Fruit fly (Drosophila melanogaster) whole organism, embryonic: ENCODE measurements around the gene pyd.

Experiments used
- Atf-2 ChIP-seq: fragments of 200-800 bp; sonication (Bioruptor generic); optimal IDR thresholded peaks from 2 replicates; lab custom pipeline; 2016; ENCODE audit warnings: missing biosample characterization, missing genetic modification characterization
- Atf3 ChIP-seq: fragments of 200-800 bp; sonication (Bioruptor generic); optimal IDR thresholded peaks from 3 replicates; lab custom pipeline; 2016; ENCODE audit warnings: missing biosample characterization, missing genetic modification characterization
- Bdp1 ChIP-seq: fragments of 200-800 bp; sonication (Bioruptor generic); optimal IDR thresholded peaks from 3 replicates; lab custom pipeline; 2016; ENCODE audit warnings: missing biosample characterization, missing genetic modification characterization
- Bteb2 ChIP-seq: fragments of 200-800 bp; sonication (Bioruptor generic); optimal IDR thresholded peaks from 2 replicates; lab custom pipeline; 2016; ENCODE audit warnings: missing biosample characterization, missing genetic modification characterization
- CG10654 ChIP-seq: fragments of 200-800 bp; sonication (Bioruptor generic); optimal IDR thresholded peaks from 2 replicates; lab custom pipeline; 2016; ENCODE audit warnings: missing biosample characterization, missing genetic modification characterization
- CG10979 ChIP-seq: fragments of 200-800 bp; sonication (Bioruptor generic); optimal IDR thresholded peaks from 2 replicates; lab custom pipeline; 2018; ENCODE audit warnings: missing biosample characterization, mild to moderate bottlenecking, missing genetic modification characterization, moderate library complexity
- CG12769 ChIP-seq: fragments of 200-800 bp; sonication (Bioruptor generic); optimal IDR thresholded peaks from 2 replicates; lab custom pipeline; 2019; ENCODE audit warnings: missing biosample characterization, mild to moderate bottlenecking, missing genetic modification characterization, moderate library complexity
- CG13424 ChIP-seq: fragments of 200-800 bp; sonication (Bioruptor generic); optimal IDR thresholded peaks from 2 replicates; lab custom pipeline; 2019; ENCODE audit warnings: missing biosample characterization, mild to moderate bottlenecking, missing genetic modification characterization, moderate library complexity
- CG14441 ChIP-seq: fragments of 200-800 bp; sonication (Bioruptor generic); IDR thresholded peaks from 2 replicates; pipeline ENCODE4 v1.3.6; 2022; ENCODE audit warnings: missing biosample characterization, missing genetic modification characterization
- CG1602 ChIP-seq: fragments of 200-800 bp; sonication (Bioruptor generic); optimal IDR thresholded peaks from 3 replicates; lab custom pipeline; 2016; ENCODE audit warnings: missing biosample characterization, missing genetic modification characterization
- CG1647 ChIP-seq: fragments of 200-800 bp; sonication (Bioruptor generic); optimal IDR thresholded peaks from 3 replicates; lab custom pipeline; 2016; ENCODE audit warnings: missing biosample characterization, missing genetic modification characterization
- CG18764 ChIP-seq: fragments of 200-800 bp; sonication (Bioruptor generic); optimal IDR thresholded peaks from 3 replicates; lab custom pipeline; 2016; ENCODE audit warnings: missing biosample characterization, missing genetic modification characterization
- CG3407 ChIP-seq: fragments of 200-800 bp; sonication (Bioruptor generic); optimal IDR thresholded peaks from 2 replicates; lab custom pipeline; 2018; ENCODE audit warnings: missing biosample characterization, mild to moderate bottlenecking, missing genetic modification characterization
- CG34422 ChIP-seq: fragments of 200-800 bp; sonication (Bioruptor generic); IDR thresholded peaks from 3 replicates; pipeline ENCODE4 v1.3.6; 2022; ENCODE audit warnings: missing biosample characterization, missing genetic modification characterization
- CG6683 ChIP-seq: fragments of 200-800 bp; sonication (Bioruptor generic); optimal IDR thresholded peaks from 2 replicates; lab custom pipeline; 2017; ENCODE audit warnings: missing biosample characterization, mild to moderate bottlenecking, missing genetic modification characterization, missing genetic modification reagents
- CG6765 ChIP-seq: fragments of 200-800 bp; sonication (Bioruptor generic); optimal IDR thresholded peaks from 3 replicates; lab custom pipeline; 2017; ENCODE audit warnings: missing biosample characterization, mild to moderate bottlenecking, missing genetic modification characterization
- CG6854 ChIP-seq: fragments of 200-800 bp; sonication (Bioruptor generic); optimal IDR thresholded peaks from 3 replicates; lab custom pipeline; 2017; ENCODE audit warnings: missing biosample characterization, mild to moderate bottlenecking, missing genetic modification characterization
- CG7987 ChIP-seq: fragments of 200-800 bp; sonication (Bioruptor generic); optimal IDR thresholded peaks from 2 replicates; lab custom pipeline; 2018; ENCODE audit warnings: missing biosample characterization, mild to moderate bottlenecking, missing genetic modification characterization, moderate library complexity
- CG8089 ChIP-seq: fragments of 200-800 bp; sonication (Bioruptor generic); optimal IDR thresholded peaks from 3 replicates; lab custom pipeline; 2016; ENCODE audit warnings: missing biosample characterization, missing genetic modification characterization
- CG8388 ChIP-seq: fragments of 200-800 bp; sonication (Bioruptor generic); optimal IDR thresholded peaks from 2 replicates; lab custom pipeline; 2019; ENCODE audit warnings: missing biosample characterization, mild to moderate bottlenecking, missing genetic modification characterization, moderate library complexity
- CG9932 ChIP-seq: fragments of 200-800 bp; sonication (Bioruptor generic); IDR thresholded peaks from 2 replicates; pipeline ENCODE4 v1.3.6; 2022; ENCODE audit warnings: missing biosample characterization, missing genetic modification characterization
- Dad ChIP-seq: fragments of 200-800 bp; sonication (Bioruptor generic); optimal IDR thresholded peaks from 3 replicates; lab custom pipeline; 2016; ENCODE audit warnings: missing biosample characterization, missing genetic modification characterization
- Deaf1 ChIP-seq: fragments of 200-800 bp; optimal IDR thresholded peaks from 3 replicates; lab custom pipeline; 2019; ENCODE audit warnings: missing biosample characterization, mild to moderate bottlenecking, missing genetic modification characterization, moderate library complexity
- Dfd ChIP-seq, 2 experiments: fragments of >200 bp; optimal IDR thresholded peaks; 2 replicates each; lab custom pipeline; 2017; ENCODE audit warnings: missing biosample characterization in 2 of 2, missing genetic modification characterization in 2 of 2
- E2f2 ChIP-seq: fragments of 200-800 bp; sonication (Bioruptor generic); IDR thresholded peaks from 2 replicates; pipeline ENCODE4 v1.3.6; 2022; ENCODE audit warnings: missing biosample characterization, missing genetic modification characterization
- Fer3 ChIP-seq: fragments of 200-800 bp; sonication (Bioruptor generic); optimal IDR thresholded peaks from 2 replicates; lab custom pipeline; 2018; ENCODE audit warnings: missing biosample characterization, mild to moderate bottlenecking, missing genetic modification characterization, moderate library complexity
- Lim3 ChIP-seq: fragments of 200-800 bp; sonication (Bioruptor generic); IDR thresholded peaks from 2 replicates; pipeline ENCODE4 v1.3.6; 2022; ENCODE audit warnings: missing biosample characterization, missing genetic modification characterization
- NFAT ChIP-seq: fragments of 200-800 bp; sonication (Bioruptor generic); IDR thresholded peaks from 2 replicates; pipeline ENCODE4 v1.3.6; 2022; ENCODE audit warnings: missing biosample characterization, missing genetic modification characterization
- Nf-YA ChIP-seq: fragments of 200-800 bp; sonication (Bioruptor generic); IDR thresholded peaks from 2 replicates; pipeline ENCODE4 v1.3.6; 2022; ENCODE audit warnings: missing biosample characterization, missing genetic modification characterization
- Poxn ChIP-seq: fragments of 200-800 bp; sonication (Bioruptor generic); IDR thresholded peaks from 2 replicates; pipeline ENCODE4 v1.3.6; 2022; ENCODE audit warnings: missing biosample characterization, missing genetic modification characterization
- Sry-β ChIP-seq: fragments of 200-800 bp; sonication (Bioruptor generic); optimal IDR thresholded peaks from 2 replicates; lab custom pipeline; 2018; ENCODE audit warnings: missing biosample characterization, mild to moderate bottlenecking, missing genetic modification characterization, moderate library complexity
- Xbp1 ChIP-seq: fragments of 200-800 bp; sonication (Bioruptor generic); optimal IDR thresholded peaks from 3 replicates; lab custom pipeline; 2016; ENCODE audit warnings: missing biosample characterization, mild to moderate bottlenecking, missing genetic modification characterization
- br ChIP-seq: fragments of >200 bp; optimal IDR thresholded peaks from 2 replicates; lab custom pipeline; 2017
- cas ChIP-seq: fragments of 200-800 bp; sonication (Bioruptor generic); IDR thresholded peaks from 2 replicates; pipeline ENCODE4 v1.3.6; 2022; ENCODE audit warnings: missing biosample characterization, missing genetic modification characterization
- chinmo ChIP-seq: fragments of 200-800 bp; sonication (Bioruptor generic); IDR thresholded peaks from 4 replicates; pipeline ENCODE4 v1.3.6; 2022; ENCODE audit warnings: missing biosample characterization, missing genetic modification characterization; ENCODE audit not compliant: partially characterized antibody
- chn ChIP-seq: fragments of 200-800 bp; sonication (Bioruptor generic); optimal IDR thresholded peaks from 2 replicates; lab custom pipeline; 2016; ENCODE audit warnings: missing biosample characterization, missing genetic modification characterization
- croc ChIP-seq: fragments of 200-800 bp; sonication (Bioruptor generic); conservative IDR thresholded peaks from 3 replicates; pipeline ENCODE4 v1.3.6; 2022; ENCODE audit warnings: missing biosample characterization, missing genetic modification characterization
- dati ChIP-seq: fragments of 200-800 bp; sonication (Bioruptor generic); IDR thresholded peaks from 2 replicates; pipeline ENCODE4 v1.3.6; 2022; ENCODE audit warnings: missing biosample characterization, missing genetic modification characterization
- eyg ChIP-seq: fragments of 200-800 bp; sonication (Bioruptor generic); optimal IDR thresholded peaks from 3 replicates; lab custom pipeline; 2016; ENCODE audit warnings: missing biosample characterization, missing genetic modification characterization
- fd3F ChIP-seq: fragments of 200-800 bp; sonication (Bioruptor generic); optimal IDR thresholded peaks from 2 replicates; lab custom pipeline; 2018; ENCODE audit warnings: missing biosample characterization, mild to moderate bottlenecking, missing genetic modification characterization, moderate library complexity
- ftz-f1 ChIP-seq: fragments of 200-800 bp; sonication (Bioruptor generic); optimal IDR thresholded peaks from 2 replicates; lab custom pipeline; 2016; ENCODE audit warnings: missing biosample characterization, missing genetic modification characterization
- h ChIP-seq: fragments of >200 bp; optimal IDR thresholded peaks from 2 replicates; lab custom pipeline; 2017
- inv ChIP-seq: fragments of 200-800 bp; sonication (Bioruptor generic); IDR thresholded peaks from 2 replicates; pipeline ENCODE4 v1.3.6; 2022; ENCODE audit warnings: missing biosample characterization, missing genetic modification characterization; ENCODE audit not compliant: partially characterized antibody
- jumu ChIP-seq: fragments of 200-800 bp; sonication (Bioruptor generic); optimal IDR thresholded peaks from 3 replicates; lab custom pipeline; 2016; ENCODE audit warnings: missing biosample characterization, missing genetic modification characterization
- mam ChIP-seq: fragments of 200-800 bp; sonication (Bioruptor generic); optimal IDR thresholded peaks from 3 replicates; lab custom pipeline; 2016; ENCODE audit warnings: missing biosample characterization, missing genetic modification characterization
- nmo ChIP-seq: fragments of 200-800 bp; sonication (Bioruptor generic); optimal IDR thresholded peaks from 2 replicates; lab custom pipeline; 2018; ENCODE audit warnings: missing biosample characterization, mild to moderate bottlenecking, missing genetic modification characterization, moderate library complexity
- tin ChIP-seq: fragments of 200-800 bp; sonication (Bioruptor generic); optimal IDR thresholded peaks from 3 replicates; lab custom pipeline; 2016; ENCODE audit warnings: missing biosample characterization, missing genetic modification characterization
- toy ChIP-seq: fragments of 200-800 bp; sonication (Bioruptor generic); IDR thresholded peaks from 2 replicates; pipeline ENCODE4 v1.3.6; 2022; ENCODE audit warnings: missing biosample characterization, missing genetic modification characterization
- tup ChIP-seq: fragments of 200-800 bp; sonication (Bioruptor generic); optimal IDR thresholded peaks from 2 replicates; lab custom pipeline; 2016; ENCODE audit warnings: missing biosample characterization, mild to moderate bottlenecking, missing genetic modification characterization, moderate library complexity
- twi ChIP-seq: fragments of 200-800 bp; optimal IDR thresholded peaks from 2 replicates; lab custom pipeline; 2019; ENCODE audit warnings: missing biosample characterization, mild to moderate bottlenecking, missing genetic modification characterization, moderate library complexity
- yki ChIP-seq: fragments of >200 bp; optimal IDR thresholded peaks from 3 replicates; lab custom pipeline; 2018
- zfh1 ChIP-seq: fragments of 200-800 bp; sonication (Bioruptor generic); IDR thresholded peaks from 3 replicates; pipeline ENCODE4 v1.3.6; 2022; ENCODE audit warnings: missing biosample characterization, missing genetic modification characterization

The pyd gene

DNA sequence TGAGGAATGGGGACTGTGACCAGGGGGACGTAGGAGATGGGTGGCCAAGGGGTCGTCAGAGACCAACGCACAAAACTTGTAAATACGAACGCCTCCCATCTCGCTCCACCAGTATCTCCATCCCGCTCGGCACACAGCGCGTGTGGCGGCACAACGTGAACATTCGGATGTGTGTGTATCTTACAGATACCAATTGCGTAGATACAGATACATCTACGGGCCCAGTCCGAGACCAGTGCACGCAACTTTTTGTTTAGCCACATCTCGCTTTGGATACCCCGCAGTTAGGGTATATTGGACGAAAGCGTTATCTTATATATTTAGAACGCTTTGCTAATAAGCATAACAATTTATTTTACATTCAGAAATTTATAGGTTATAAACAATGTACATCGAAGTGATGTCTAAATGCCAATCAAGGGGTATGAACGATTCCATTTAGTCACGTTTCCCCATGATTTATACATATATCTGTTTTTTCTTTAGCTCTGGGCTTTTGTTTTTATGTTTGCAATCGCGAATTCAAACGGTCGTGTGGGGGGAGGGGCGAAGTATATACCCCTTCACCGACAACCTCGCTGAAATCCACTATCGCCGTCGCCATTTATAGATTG, 120.3 kb downstream of the pyd start (continued):
- TF ChIP-seq cas (GFP tag; lab: Robert Waterston, UW) = peak; percentile 97
- peak; percentile 99 for TF ChIP-seq Bteb2 (GFP tag; lab: Kevin White, UChicago)
- peak; percentile 99 for TF ChIP-seq CG14441 (GFP tag; lab: Robert Waterston, UW)
- peak; percentile 98 for TF ChIP-seq Nf-YA (GFP tag; lab: Robert Waterston, UW)
- TF ChIP-seq CG13424 (tag; lab: Kevin White, UChicago) = peak; percentile 99
- peak; percentile 98 for TF ChIP-seq CG8089 (GFP tag; lab: Kevin White, UChicago)
- peak; percentile 99 for TF ChIP-seq Xbp1 (GFP tag; lab: Kevin White, UChicago)
- peak; percentile 97 for TF ChIP-seq CG7987 (GFP tag; lab: Kevin White, UChicago)
- no peak for TF ChIP-seq Dfd (GFP tag; optimal IDR thresholded peaks at IDR 0.05; lab: Kevin White, UChicago)
- TF ChIP-seq dati (GFP tag; lab: Robert Waterston, UW) = peak; percentile 94
- peak; percentile 98 for TF ChIP-seq CG34422 (GFP tag; lab: Robert Waterston, UW)
- TF ChIP-seq CG1602 (GFP tag; lab: Kevin White, UChicago) = peak; percentile 98
- peak; percentile 98 for TF ChIP-seq CG10654
- TF ChIP-seq Poxn (GFP tag; lab: Robert Waterston, UW) = peak; percentile 98
- TF ChIP-seq Bdp1 = peak; percentile 94
- TF ChIP-seq CG8388 (GFP tag; lab: Kevin White, UChicago) = peak; percentile 97
- peak; percentile 99 for TF ChIP-seq NFAT
- peak; percentile 99 for TF ChIP-seq chn (GFP tag; lab: Kevin White, UChicago)
- TF ChIP-seq Deaf1 (tag; lab: Kevin White, UChicago) = peak; percentile 88
- TF ChIP-seq CG6854 (GFP tag; lab: Kevin White, UChicago) = peak; percentile 99
- peak; percentile 95 for TF ChIP-seq twi (tag; lab: Kevin White, UChicago)
- peak; percentile 97 for TF ChIP-seq CG18764
- no peak for TF ChIP-seq br (lab: Kevin White, UChicago)
- peak; percentile 98 for TF ChIP-seq Atf3 (GFP tag; lab: Kevin White, UChicago)
- TF ChIP-seq ftz-f1 (GFP tag; lab: Kevin White, UChicago) = peak; percentile 91
- TF ChIP-seq Lim3 = peak; percentile 97
- peak; percentile 96 for TF ChIP-seq chinmo
- TF ChIP-seq mam (GFP tag; lab: Kevin White, UChicago) = peak; percentile 99
- peak; percentile 100 for TF ChIP-seq CG12769 (tag; lab: Kevin White, UChicago)
- peak; percentile 98 for TF ChIP-seq CG6765
- TF ChIP-seq tup (GFP tag; lab: Kevin White, UChicago) = peak; percentile 97
- no peak for TF ChIP-seq yki (lab: Kevin White, UChicago)
- peak; percentile 69 for TF ChIP-seq Sry-β
- TF ChIP-seq nmo = peak; percentile 99
- TF ChIP-seq zfh1 (GFP tag; lab: Robert Waterston, UW) = peak; percentile 99
- peak; percentile 99 for TF ChIP-seq Atf-2 (GFP tag; lab: Kevin White, UChicago)
- peak; percentile 99 for TF ChIP-seq fd3F
- peak; percentile 99 for TF ChIP-seq Dad
- TF ChIP-seq Fer3 (tag; lab: Kevin White, UChicago) = peak; percentile 99
- peak; percentile 96 for TF ChIP-seq croc (GFP tag; lab: Robert Waterston, UW)
- peak; percentile 95 for TF ChIP-seq CG3407 (GFP tag; lab: Kevin White, UChicago)
- no peak for TF ChIP-seq inv (GFP tag; lab: Robert Waterston, UW)
- peak; percentile 98 for TF ChIP-seq eyg (GFP tag; lab: Kevin White, UChicago)
- peak; percentile 88 for TF ChIP-seq E2f2 (GFP tag; lab: Robert Waterston, UW)
- TF ChIP-seq CG1647 (GFP tag; lab: Kevin White, UChicago) = peak; percentile 99
- TF ChIP-seq CG9932 (GFP tag; lab: Robert Waterston, UW) = peak; percentile 99
- TF ChIP-seq tin (GFP tag; lab: Kevin White, UChicago) = peak; percentile 99
- TF ChIP-seq h = no peak
- peak; percentile 97 for TF ChIP-seq toy (GFP tag; lab: Robert Waterston, UW)
- TF ChIP-seq jumu (GFP tag; lab: Kevin White, UChicago) = peak; percentile 98
- peak; percentile 95 for TF ChIP-seq CG6683
- peak; percentile 98 for TF ChIP-seq CG10979 (tag; lab: Kevin White, UChicago)
